Worm (Caenorhabditis elegans) whole organism, young adult: ENCODE results near the gene taf-11.3.

ENCODE experiments used
- B0336.3 ChIP-seq: fragments of 200-800 bp; sonication (Bioruptor generic); IDR thresholded peaks from 2 replicates; pipeline ENCODE4 v1.3.6; 2022; ENCODE audit warnings: missing genetic modification characterization, missing compliant biosample characterization
- D2030.7 ChIP-seq: fragments of 200-800 bp; sonication (Bioruptor generic); IDR thresholded peaks from 2 replicates; pipeline ENCODE4 v1.3.6; 2022; ENCODE audit warnings: missing genetic modification reagents, missing genetic modification characterization, missing compliant biosample characterization
- F10E7.11 ChIP-seq: sonication (generic microtip); optimal IDR thresholded peaks from 2 replicates; lab custom pipeline; 2017; ENCODE audit warnings: mild to moderate bottlenecking, missing genetic modification characterization, moderate library complexity, missing compliant biosample characterization
- F22D6.2 ChIP-seq: sonication (generic microtip); optimal IDR thresholded peaks from 2 replicates; lab custom pipeline; 2016; ENCODE audit warnings: mild to moderate bottlenecking, missing genetic modification characterization, missing compliant biosample characterization
- F49E8.2 ChIP-seq: sonication (generic microtip); optimal IDR thresholded peaks from 3 replicates; lab custom pipeline; 2017; ENCODE audit warnings: missing genetic modification characterization, mild to moderate bottlenecking, missing compliant biosample characterization, antibody characterized with exemption, moderate library complexity; ENCODE audit not compliant: insufficient read depth
- F52B5.7 ChIP-seq: sonication (generic microtip); optimal IDR thresholded peaks from 2 replicates; lab custom pipeline; 2016; ENCODE audit warnings: mild to moderate bottlenecking, missing genetic modification characterization, missing compliant biosample characterization
- Y53F4B.3 ChIP-seq: fragments of 200-800 bp; sonication (Bioruptor generic); IDR thresholded peaks from 2 replicates; pipeline ENCODE4 v1.3.6; 2022; ENCODE audit warnings: missing genetic modification reagents, missing genetic modification characterization, missing compliant biosample characterization
- Y95B8A.8 ChIP-seq: fragments of 200-800 bp; sonication (Bioruptor generic); IDR thresholded peaks from 2 replicates; pipeline ENCODE4 v1.3.6; 2022; ENCODE audit warnings: missing genetic modification reagents, missing genetic modification characterization, missing compliant biosample characterization
- ZK185.1 ChIP-seq: sonication (generic microtip); optimal IDR thresholded peaks from 2 replicates; lab custom pipeline; 2016; ENCODE audit warnings: mild to moderate bottlenecking, missing genetic modification characterization, missing compliant biosample characterization; ENCODE audit not compliant: poor library complexity, severe bottlenecking
- akir-1 ChIP-seq: fragments of 200-800 bp; sonication (Bioruptor generic); optimal IDR thresholded peaks from 2 replicates; lab custom pipeline; 2018; ENCODE audit warnings: mild to moderate bottlenecking, missing genetic modification characterization, moderate library complexity, missing compliant biosample characterization
- ama-1 ChIP-seq, 3 experiments: fragments of 150-350 bp in 1 of 3; sonication (generic microtip) in 2 of 3; optimal IDR thresholded peaks; 2 replicates each; lab custom pipeline; 2014 to 2018; ENCODE audit warnings: missing biosample characterization in 2 of 3, missing genetic modification characterization in 2 of 3, missing genetic modification reagents in 2 of 3
- atf-7 ChIP-seq: sonication (generic microtip); optimal IDR thresholded peaks from 2 replicates; lab custom pipeline; 2017; ENCODE audit warnings: mild to moderate bottlenecking, missing genetic modification characterization, missing compliant biosample characterization
- athp-1 ChIP-seq: sonication (generic microtip); optimal IDR thresholded peaks from 2 replicates; lab custom pipeline; 2017; ENCODE audit warnings: mild to moderate bottlenecking, missing genetic modification characterization, missing compliant biosample characterization
- attf-3 ChIP-seq: fragments of 200-800 bp; sonication (Bioruptor generic); conservative IDR thresholded peaks from 2 replicates; pipeline ENCODE4 v1.3.6; 2022; ENCODE audit warnings: missing genetic modification reagents, missing genetic modification characterization, missing compliant biosample characterization
- attf-5 ChIP-seq: fragments of 200-800 bp; sonication (Bioruptor generic); optimal IDR thresholded peaks from 2 replicates; lab custom pipeline; 2018; ENCODE audit warnings: mild to moderate bottlenecking, missing genetic modification characterization, missing compliant biosample characterization
- attf-6 ChIP-seq: fragments of 200-800 bp; sonication (Bioruptor generic); IDR thresholded peaks from 2 replicates; pipeline ENCODE4 v1.3.6; 2022; ENCODE audit warnings: missing genetic modification reagents, missing genetic modification characterization, missing compliant biosample characterization
- ccch-3 ChIP-seq: fragments of 200-800 bp; sonication (Bioruptor generic); optimal IDR thresholded peaks from 2 replicates; lab custom pipeline; 2018; ENCODE audit warnings: mild to moderate bottlenecking, missing genetic modification characterization, missing compliant biosample characterization
- ceh-58 ChIP-seq: fragments of 200-800 bp; sonication (Bioruptor generic); IDR thresholded peaks from 2 replicates; pipeline ENCODE4 v1.3.6; 2022; ENCODE audit warnings: missing genetic modification characterization, missing compliant biosample characterization
- chd-7 ChIP-seq: sonication (generic microtip); optimal IDR thresholded peaks from 2 replicates; lab custom pipeline; 2016; ENCODE audit warnings: mild to moderate bottlenecking, missing genetic modification characterization, moderate library complexity, missing compliant biosample characterization
- dox-1 ChIP-seq: fragments of 200-800 bp; sonication (Bioruptor generic); IDR thresholded peaks from 2 replicates; pipeline ENCODE4 v1.3.6; 2022; ENCODE audit warnings: missing genetic modification reagents, missing genetic modification characterization, missing compliant biosample characterization
- dpff-1 ChIP-seq: sonication (generic microtip); optimal IDR thresholded peaks from 2 replicates; lab custom pipeline; 2017; ENCODE audit warnings: mild to moderate bottlenecking, missing genetic modification characterization, missing compliant biosample characterization
- ekl-4 ChIP-seq: fragments of 200-800 bp; sonication (Bioruptor generic); IDR thresholded peaks from 2 replicates; pipeline ENCODE4 v1.3.6; 2022; ENCODE audit warnings: missing genetic modification reagents, missing genetic modification characterization, missing compliant biosample characterization
- gei-17 ChIP-seq: fragments of 200-800 bp; sonication (Bioruptor generic); optimal IDR thresholded peaks from 2 replicates; lab custom pipeline; 2018; ENCODE audit warnings: mild to moderate bottlenecking, missing genetic modification characterization, missing compliant biosample characterization
- him-1 ChIP-seq: sonication (generic microtip); optimal IDR thresholded peaks from 2 replicates; lab custom pipeline; 2016; ENCODE audit warnings: missing genotype, missing genetic modification reagents, missing genetic modification characterization, missing compliant biosample characterization
- hlh-12 ChIP-seq: sonication (generic microtip); optimal IDR thresholded peaks from 2 replicates; lab custom pipeline; 2016; ENCODE audit warnings: missing genetic modification characterization, missing compliant biosample characterization
- hmg-20 ChIP-seq: fragments of 200-800 bp; sonication (Bioruptor generic); IDR thresholded peaks from 2 replicates; pipeline ENCODE4 v1.3.6; 2022; ENCODE audit warnings: missing genetic modification reagents, missing genetic modification characterization, missing compliant biosample characterization
- hrde-1 ChIP-seq: sonication (generic microtip); optimal IDR thresholded peaks from 2 replicates; lab custom pipeline; 2016; ENCODE audit warnings: missing genetic modification characterization, mild to moderate bottlenecking, missing compliant biosample characterization, moderate library complexity, missing genotype, missing genetic modification reagents, borderline replicate concordance
- lin-40 ChIP-seq: sonication (generic microtip); optimal IDR thresholded peaks from 2 replicates; lab custom pipeline; 2016; ENCODE audit warnings: missing genetic modification characterization, mild to moderate bottlenecking, missing compliant biosample characterization, missing genotype, missing genetic modification reagents
- lsy-27 ChIP-seq: sonication (generic microtip); optimal IDR thresholded peaks from 2 replicates; lab custom pipeline; 2017; ENCODE audit warnings: missing genetic modification characterization, mild to moderate bottlenecking, missing compliant biosample characterization, antibody characterized with exemption, missing genotype, borderline replicate concordance; ENCODE audit not compliant: insufficient read depth
- madf-10 ChIP-seq: sonication (generic microtip); optimal IDR thresholded peaks from 2 replicates; lab custom pipeline; 2016; ENCODE audit warnings: mild to moderate bottlenecking, missing genetic modification characterization, missing compliant biosample characterization
- madf-3 ChIP-seq: fragments of 200-800 bp; sonication (Bioruptor generic); IDR thresholded peaks from 2 replicates; pipeline ENCODE4 v1.3.6; 2022; ENCODE audit warnings: missing genetic modification reagents, missing genetic modification characterization, missing compliant biosample characterization
- madf-6 ChIP-seq: fragments of 200-800 bp; sonication (Bioruptor generic); IDR thresholded peaks from 2 replicates; pipeline ENCODE4 v1.3.6; 2022; ENCODE audit warnings: missing genetic modification reagents, missing genetic modification characterization, missing compliant biosample characterization
- mes-4 ChIP-seq: sonication (generic microtip); optimal IDR thresholded peaks from 2 replicates; lab custom pipeline; 2016; ENCODE audit warnings: missing genotype, missing genetic modification characterization, missing compliant biosample characterization
- mxl-1 ChIP-seq: sonication (generic microtip); optimal IDR thresholded peaks from 2 replicates; lab custom pipeline; 2016; ENCODE audit warnings: missing genetic modification characterization, missing compliant biosample characterization
- nfyb-1 ChIP-seq: fragments of 200-800 bp; sonication (Bioruptor generic); IDR thresholded peaks from 2 replicates; pipeline ENCODE4 v1.3.6; 2022; ENCODE audit warnings: missing genetic modification reagents, missing genetic modification characterization, missing compliant biosample characterization
- nhr-120 ChIP-seq: fragments of 200-800 bp; sonication (Bioruptor generic); IDR thresholded peaks from 2 replicates; pipeline ENCODE4 v1.3.6; 2022; ENCODE audit warnings: missing genetic modification characterization, missing compliant biosample characterization
- nhr-179 ChIP-seq: sonication (generic microtip); optimal IDR thresholded peaks from 2 replicates; lab custom pipeline; 2016; ENCODE audit warnings: mild to moderate bottlenecking, missing genetic modification characterization, missing compliant biosample characterization
- nhr-80 ChIP-seq: sonication (generic microtip); optimal IDR thresholded peaks from 2 replicates; lab custom pipeline; 2016; ENCODE audit warnings: missing genetic modification characterization, missing compliant biosample characterization
- nhr-90 ChIP-seq: sonication (generic microtip); optimal IDR thresholded peaks from 2 replicates; lab custom pipeline; 2016; ENCODE audit warnings: missing genotype, mild to moderate bottlenecking, missing genetic modification characterization, missing compliant biosample characterization
- rpc-1 ChIP-seq, 2 experiments: fragments of 150-350 bp in 1 of 2; sonication (generic microtip) in 1 of 2; optimal IDR thresholded peaks; 2 replicates each; lab custom pipeline; 2014 to 2018; ENCODE audit warnings: missing biosample characterization in 1 of 2, missing genetic modification characterization in 1 of 2, missing genetic modification reagents in 1 of 2, missing genotype in 1 of 2
- sea-2 ChIP-seq: fragments of 200-800 bp; sonication (Bioruptor generic); IDR thresholded peaks from 2 replicates; pipeline ENCODE4 v1.3.6; 2022; ENCODE audit warnings: missing genetic modification characterization, missing compliant biosample characterization
- snpc-3.4 ChIP-seq: sonication (generic microtip); optimal IDR thresholded peaks from 2 replicates; lab custom pipeline; 2017; ENCODE audit warnings: missing genetic modification characterization, mild to moderate bottlenecking, missing compliant biosample characterization, antibody characterized with exemption, moderate library complexity, missing genotype, missing genetic modification reagents
- snpc-4 ChIP-seq, 5 experiments: fragments of 150-350 bp in 1 of 5; sonication (generic microtip) in 4 of 5; optimal IDR thresholded peaks; 2 replicates each; lab custom pipeline; 2014 to 2018; ENCODE audit warnings: missing genetic modification characterization in 5 of 5, missing biosample characterization in 3 of 5, antibody characterized with exemption in 2 of 5, mild to moderate bottlenecking in 2 of 5, missing compliant biosample characterization in 2 of 5, missing genotype in 2 of 5, moderate library complexity in 2 of 5, missing genetic modification reagents in 1 of 5
- ztf-25 ChIP-seq: fragments of 200-800 bp; sonication (Bioruptor generic); IDR thresholded peaks from 2 replicates; pipeline ENCODE4 v1.3.6; 2022; ENCODE audit warnings: missing genetic modification reagents, missing genetic modification characterization, missing compliant biosample characterization
- ztf-28 ChIP-seq: fragments of 200-800 bp; sonication (Bioruptor generic); IDR thresholded peaks from 2 replicates; pipeline ENCODE4 v1.3.6; 2022; ENCODE audit warnings: missing genetic modification reagents, missing genetic modification characterization, missing compliant biosample characterization
- ztf-3 ChIP-seq: fragments of 200-800 bp; sonication (Bioruptor generic); optimal IDR thresholded peaks from 2 replicates; lab custom pipeline; 2018; ENCODE audit warnings: mild to moderate bottlenecking, missing genetic modification characterization, missing compliant biosample characterization

The taf-11.3 gene

DNA sequence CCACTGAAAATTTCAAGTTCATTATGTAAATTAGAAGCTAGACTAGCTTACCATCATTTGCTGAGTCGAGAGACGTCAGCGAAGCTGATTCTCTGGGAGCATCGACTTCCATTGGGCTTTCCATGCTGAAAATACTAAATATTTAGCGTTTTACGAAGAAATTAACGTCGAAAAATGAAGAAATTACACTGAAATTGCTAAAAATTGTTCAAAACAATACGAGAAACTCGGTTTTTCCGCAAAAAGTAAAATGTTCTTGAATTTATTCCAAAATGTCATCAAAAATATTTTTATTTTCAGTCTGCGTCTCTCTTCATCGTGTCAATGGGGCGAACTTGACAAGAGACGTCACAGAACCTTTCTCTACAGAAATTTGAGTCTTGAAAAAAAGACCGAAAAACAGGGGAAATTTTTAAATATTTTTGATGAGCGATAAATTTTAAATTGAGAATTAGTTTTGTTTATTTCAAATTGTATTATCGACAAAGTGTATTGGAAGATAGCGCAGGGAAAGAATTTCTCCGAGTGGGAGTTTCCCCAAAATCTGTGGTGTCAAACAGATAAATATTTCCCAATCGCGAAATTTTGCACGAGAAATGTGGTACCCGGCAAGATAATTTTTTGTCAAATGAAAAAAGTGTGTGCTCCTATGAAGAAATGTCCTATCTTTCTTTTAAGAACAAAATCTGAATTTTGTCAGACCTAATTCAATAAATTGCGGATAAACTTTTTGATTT is 44.5 kb downstream of the taf-11.3 start, which contains the start of gene ecps-1 (continued):
- TF ChIP-seq mxl-1 = no peak
- TF ChIP-seq D2030.7 (GFP tag; lab: Robert Waterston, UW) = peak; percentile 96
- peak; percentile 76 for TF ChIP-seq madf-10 (tag; lab: Kevin White, UChicago)
- TF ChIP-seq ekl-4 = peak; percentile 84; the same call in 1 of the 2 replicates
- TF ChIP-seq F10E7.11 = no peak
- TF ChIP-seq dpff-1 (tag; lab: Kevin White, UChicago) = no peak
- no peak for TF ChIP-seq F52B5.7 (tag; lab: Kevin White, UChicago)
- TF ChIP-seq lin-40 (tag; lab: Kevin White, UChicago) = peak; percentile 65
- TF ChIP-seq attf-6 = peak; percentile 78; the same call in 1 of the 2 replicates
- peak; percentile 91 for TF ChIP-seq snpc-3.4
- TF ChIP-seq B0336.3 = no peak
- no peak for TF ChIP-seq hrde-1
- no peak for TF ChIP-seq nhr-90 (tag; lab: Kevin White, UChicago)
- peak; percentile 82 for TF ChIP-seq Y95B8A.8 (GFP tag; lab: Robert Waterston, UW)
- peak; percentile 79; the same call in 1 of the 2 replicates for TF ChIP-seq madf-3 (GFP tag; lab: Robert Waterston, UW)
- no peak for TF ChIP-seq ama-1 (optimal IDR thresholded peaks at IDR 0.05; lab: Kevin White, UChicago)
- no peak for TF ChIP-seq ama-1 (GFP tag; optimal IDR thresholded peaks at IDR 0.05; lab: Kevin White, UChicago)
- TF ChIP-seq nhr-80 (tag; lab: Kevin White, UChicago) = no peak
- TF ChIP-seq ceh-58 = no peak
- TF ChIP-seq hlh-12 (tag; lab: Kevin White, UChicago) = no peak
- peak; percentile 76 for TF ChIP-seq snpc-4 (GFP tag; optimal IDR thresholded peaks at IDR 0.05; lab: Kevin White, UChicago)
- peak; percentile 44 to 76 (median 54) for TF ChIP-seq snpc-4 (tag; optimal IDR thresholded peaks at IDR 0.05; lab: Kevin White, UChicago)
- TF ChIP-seq Y53F4B.3 (GFP tag; lab: Robert Waterston, UW) = no peak
- peak; percentile 84 for TF ChIP-seq ztf-25 (GFP tag; lab: Robert Waterston, UW)
- no peak for TF ChIP-seq hmg-20 (GFP tag; lab: Robert Waterston, UW)
- TF ChIP-seq athp-1 (tag; lab: Kevin White, UChicago) = peak; percentile 91
- no peak for TF ChIP-seq nhr-179 (tag; lab: Kevin White, UChicago)
- TF ChIP-seq attf-3 = peak; percentile 70
- peak; percentile 84 for TF ChIP-seq F49E8.2 (tag; lab: Kevin White, UChicago)
- TF ChIP-seq ZK185.1 (tag; lab: Kevin White, UChicago) = peak; percentile 90
- peak; percentile 93 for TF ChIP-seq dox-1
- no peak for TF ChIP-seq rpc-1 (optimal IDR thresholded peaks at IDR 0.05; lab: Kevin White, UChicago)
- TF ChIP-seq rpc-1 (tag; optimal IDR thresholded peaks at IDR 0.05; lab: Kevin White, UChicago) = no peak
- TF ChIP-seq gei-17 (GFP tag; lab: Kevin White, UChicago) = no peak
- 0 out of 2 replicates have a peak, but pooled peaks have one; percentile 54 for TF ChIP-seq nfyb-1 (GFP tag; lab: Robert Waterston, UW)
- no peak for TF ChIP-seq F22D6.2
- no peak for TF ChIP-seq nhr-120 (GFP tag; lab: Robert Waterston, UW)
- TF ChIP-seq sea-2 (GFP tag; lab: Robert Waterston, UW) = no peak
- no peak for TF ChIP-seq ztf-3 (GFP tag; lab: Kevin White, UChicago)
- TF ChIP-seq chd-7 (tag; lab: Kevin White, UChicago) = no peak
- no peak for TF ChIP-seq atf-7 (tag; lab: Kevin White, UChicago)
- no peak for TF ChIP-seq akir-1 (GFP tag; lab: Kevin White, UChicago)
- peak; percentile 84 for TF ChIP-seq madf-6 (GFP tag; lab: Robert Waterston, UW)
- no peak for TF ChIP-seq mes-4 (tag; lab: Kevin White, UChicago)
- TF ChIP-seq lsy-27 (tag; lab: Kevin White, UChicago) = peak; percentile 25
- no peak for TF ChIP-seq him-1 (tag; lab: Kevin White, UChicago)
- TF ChIP-seq ccch-3 (GFP tag; lab: Kevin White, UChicago) = peak; percentile 91
- peak; percentile 96 for TF ChIP-seq ztf-28 (GFP tag; lab: Robert Waterston, UW)
- TF ChIP-seq attf-5 (GFP tag; lab: Kevin White, UChicago) = peak; percentile 100
